Fruit fly (Drosophila melanogaster) whole organism, embryonic: Measurements from ENCODE around the gene Zif.

ENCODE experiments used
- B-H2 ChIP-seq: fragments of 200-800 bp; sonication (Bioruptor generic); optimal IDR thresholded peaks from 2 replicates; lab custom pipeline; 2018; ENCODE audit warnings: missing biosample characterization, mild to moderate bottlenecking, missing genetic modification characterization
- Blimp-1 ChIP-seq: fragments of 200-800 bp; sonication (Bioruptor generic); optimal IDR thresholded peaks from 3 replicates; lab custom pipeline; 2018; ENCODE audit warnings: missing biosample characterization, missing genetic modification characterization, mild to moderate bottlenecking, moderate library complexity, missing genetic modification reagents
- CG10267 ChIP-seq: fragments of 200-800 bp; sonication (Bioruptor generic); optimal IDR thresholded peaks from 2 replicates; lab custom pipeline; 2018; ENCODE audit warnings: missing biosample characterization, mild to moderate bottlenecking, missing genetic modification characterization, moderate library complexity
- CG12071 ChIP-seq: fragments of 200-800 bp; sonication (Bioruptor generic); optimal IDR thresholded peaks from 3 replicates; lab custom pipeline; 2018; ENCODE audit warnings: missing biosample characterization, mild to moderate bottlenecking, missing genetic modification characterization
- CG12155 ChIP-seq: fragments of 200-800 bp; sonication (Bioruptor generic); optimal IDR thresholded peaks from 3 replicates; lab custom pipeline; 2016; ENCODE audit warnings: missing biosample characterization, missing genetic modification characterization
- CG12769 ChIP-seq: fragments of 200-800 bp; sonication (Bioruptor generic); optimal IDR thresholded peaks from 2 replicates; lab custom pipeline; 2019; ENCODE audit warnings: missing biosample characterization, mild to moderate bottlenecking, missing genetic modification characterization, moderate library complexity
- CG14710 ChIP-seq: fragments of 200-800 bp; sonication (Bioruptor generic); optimal IDR thresholded peaks from 3 replicates; lab custom pipeline; 2019; ENCODE audit warnings: missing biosample characterization, mild to moderate bottlenecking, missing genetic modification characterization, moderate library complexity
- CG1602 ChIP-seq: fragments of 200-800 bp; sonication (Bioruptor generic); optimal IDR thresholded peaks from 3 replicates; lab custom pipeline; 2016; ENCODE audit warnings: missing biosample characterization, missing genetic modification characterization
- CG17359 ChIP-seq: fragments of 200-800 bp; sonication (Bioruptor generic); optimal IDR thresholded peaks from 3 replicates; lab custom pipeline; 2018; ENCODE audit warnings: missing biosample characterization, mild to moderate bottlenecking, missing genetic modification characterization, moderate library complexity
- CG17361 ChIP-seq: fragments of 200-800 bp; sonication (Bioruptor generic); IDR thresholded peaks from 3 replicates; pipeline ENCODE4 v1.3.6; 2022; ENCODE audit warnings: missing biosample characterization, missing genetic modification characterization
- CG17385 ChIP-seq: fragments of 200-800 bp; sonication (Bioruptor generic); optimal IDR thresholded peaks from 3 replicates; lab custom pipeline; 2018; ENCODE audit warnings: missing biosample characterization, mild to moderate bottlenecking, missing genetic modification characterization
- CG2199 ChIP-seq: fragments of 200-800 bp; sonication (Bioruptor generic); IDR thresholded peaks from 3 replicates; pipeline ENCODE4 v1.3.6; 2022; ENCODE audit warnings: missing biosample characterization, missing genetic modification characterization
- CG30020 ChIP-seq: fragments of 200-800 bp; optimal IDR thresholded peaks from 2 replicates; lab custom pipeline; 2019; ENCODE audit warnings: missing biosample characterization, mild to moderate bottlenecking, missing genetic modification characterization, moderate library complexity
- CG6689 ChIP-seq: fragments of 200-800 bp; sonication (Bioruptor generic); IDR thresholded peaks from 2 replicates; pipeline ENCODE4 v1.3.6; 2022; ENCODE audit warnings: missing biosample characterization, missing genetic modification characterization
- CG8290 ChIP-seq, 3 experiments: fragments of 200-800 bp; sonication (Bioruptor generic); optimal IDR thresholded peaks; 2 replicates each; lab custom pipeline; 2016 to 2019; ENCODE audit warnings: missing biosample characterization in 3 of 3, missing genetic modification characterization in 3 of 3, mild to moderate bottlenecking in 2 of 3, moderate library complexity in 1 of 3
- CG8388 ChIP-seq: fragments of 200-800 bp; sonication (Bioruptor generic); optimal IDR thresholded peaks from 2 replicates; lab custom pipeline; 2019; ENCODE audit warnings: missing biosample characterization, mild to moderate bottlenecking, missing genetic modification characterization, moderate library complexity
- CoRest ChIP-seq: fragments of 200-800 bp; sonication (Bioruptor generic); optimal IDR thresholded peaks from 3 replicates; lab custom pipeline; 2018; ENCODE audit warnings: missing biosample characterization, mild to moderate bottlenecking, missing genetic modification characterization, moderate library complexity
- D19B ChIP-seq: fragments of 200-800 bp; sonication (Bioruptor generic); optimal IDR thresholded peaks from 2 replicates; lab custom pipeline; 2017; ENCODE audit warnings: missing biosample characterization, mild to moderate bottlenecking, missing genetic modification characterization
- Fer1 ChIP-seq: fragments of 200-800 bp; sonication (Bioruptor generic); optimal IDR thresholded peaks from 2 replicates; lab custom pipeline; 2017; ENCODE audit warnings: missing biosample characterization, mild to moderate bottlenecking, missing genetic modification characterization
- Hand ChIP-seq: fragments of 200-800 bp; sonication (Bioruptor generic); optimal IDR thresholded peaks from 2 replicates; lab custom pipeline; 2017; ENCODE audit warnings: mild to moderate bottlenecking, missing biosample characterization, missing genetic modification reagents, missing genetic modification characterization
- Hey ChIP-seq: fragments of 200-800 bp; sonication (Bioruptor generic); optimal IDR thresholded peaks from 3 replicates; lab custom pipeline; 2018; ENCODE audit warnings: missing biosample characterization, mild to moderate bottlenecking, missing genetic modification characterization
- Hr78 ChIP-seq, 2 experiments: fragments of 200-800 bp in 1 of 2; fragments of >200 bp in 1 of 2; sonication (Bioruptor generic) in 1 of 2; optimal IDR thresholded peaks; 2 replicates each; lab custom pipeline; 2017 to 2019; ENCODE audit warnings: missing biosample characterization in 2 of 2, missing genetic modification characterization in 2 of 2, mild to moderate bottlenecking in 1 of 2, moderate library complexity in 1 of 2
- Lpt ChIP-seq: fragments of >200 bp; optimal IDR thresholded peaks from 2 replicates; lab custom pipeline; 2018; ENCODE audit warnings: missing biosample characterization, missing genetic modification characterization
- Med ChIP-seq: fragments of 200-800 bp; sonication (Bioruptor generic); peaks from one replicate; lab custom pipeline; 2016; ENCODE audit warnings: missing biosample characterization, missing genetic modification characterization, mild to moderate bottlenecking, inconsistent platforms, moderate library complexity
- Sox100B ChIP-seq: fragments of 200-800 bp; sonication (Bioruptor generic); optimal IDR thresholded peaks from 3 replicates; lab custom pipeline; 2018; ENCODE audit warnings: missing biosample characterization, mild to moderate bottlenecking, missing genetic modification characterization
- Sox102F ChIP-seq: fragments of 200-800 bp; sonication (Bioruptor generic); optimal IDR thresholded peaks from 2 replicates; lab custom pipeline; 2018; ENCODE audit warnings: missing biosample characterization, mild to moderate bottlenecking, missing genetic modification characterization, moderate library complexity
- Ssrp ChIP-seq: fragments of 200-800 bp; sonication (Bioruptor generic); optimal IDR thresholded peaks from 2 replicates; lab custom pipeline; 2018; ENCODE audit warnings: missing biosample characterization, mild to moderate bottlenecking, missing genetic modification characterization, moderate library complexity
- Vsx1 ChIP-seq: fragments of 200-800 bp; sonication (Bioruptor generic); optimal IDR thresholded peaks from 2 replicates; lab custom pipeline; 2017; ENCODE audit warnings: missing biosample characterization, mild to moderate bottlenecking, missing genetic modification characterization, missing genetic modification reagents
- Xbp1 ChIP-seq: fragments of 200-800 bp; sonication (Bioruptor generic); optimal IDR thresholded peaks from 3 replicates; lab custom pipeline; 2016; ENCODE audit warnings: missing biosample characterization, mild to moderate bottlenecking, missing genetic modification characterization
- bcd ChIP-seq: fragments of 200-800 bp; sonication (Bioruptor generic); optimal IDR thresholded peaks from 2 replicates; lab custom pipeline; 2017; ENCODE audit warnings: missing biosample characterization, mild to moderate bottlenecking, missing genetic modification characterization
- br ChIP-seq: fragments of >200 bp; optimal IDR thresholded peaks from 2 replicates; lab custom pipeline; 2017
- bsh ChIP-seq, 2 experiments: fragments of 200-800 bp; sonication (Bioruptor generic); optimal IDR thresholded peaks; 2 replicates each; lab custom pipeline; 2017 to 2018; ENCODE audit warnings: mild to moderate bottlenecking in 2 of 2, missing biosample characterization in 2 of 2, missing genetic modification characterization in 2 of 2, moderate library complexity in 1 of 2
- caup ChIP-seq: fragments of 200-800 bp; sonication (Bioruptor generic); optimal IDR thresholded peaks from 3 replicates; lab custom pipeline; 2017; ENCODE audit warnings: missing biosample characterization, mild to moderate bottlenecking, missing genetic modification characterization, moderate library complexity; ENCODE audit not compliant: severe bottlenecking
- ci ChIP-seq: fragments of 200-800 bp; sonication (Bioruptor generic); IDR thresholded peaks from 3 replicates; pipeline ENCODE4 v1.3.6; 2022; ENCODE audit warnings: missing biosample characterization, missing genetic modification characterization
- cwo ChIP-seq: fragments of 200-800 bp; sonication (Bioruptor generic); optimal IDR thresholded peaks from 3 replicates; lab custom pipeline; 2017; ENCODE audit warnings: missing biosample characterization, missing genetic modification characterization, mild to moderate bottlenecking, moderate library complexity, missing genetic modification reagents
- gfzf ChIP-seq: fragments of 200-800 bp; sonication (Bioruptor generic); optimal IDR thresholded peaks from 2 replicates; lab custom pipeline; 2016; ENCODE audit warnings: missing biosample characterization, mild to moderate bottlenecking, missing genetic modification characterization, moderate library complexity
- grn ChIP-seq: fragments of 200-800 bp; sonication (Bioruptor generic); optimal IDR thresholded peaks from 3 replicates; lab custom pipeline; 2017; ENCODE audit warnings: missing biosample characterization, missing genetic modification characterization
- hbn ChIP-seq: fragments of 200-800 bp; sonication (Bioruptor generic); IDR thresholded peaks from 2 replicates; pipeline ENCODE4 v1.3.6; 2022; ENCODE audit warnings: missing biosample characterization, missing genetic modification characterization; ENCODE audit not compliant: partially characterized antibody
- jigr1 ChIP-seq: fragments of 200-800 bp; sonication (Bioruptor generic); IDR thresholded peaks from 3 replicates; pipeline ENCODE4 v1.3.6; 2022; ENCODE audit warnings: missing biosample characterization, missing genetic modification characterization
- ken ChIP-seq: fragments of 200-800 bp; sonication (Bioruptor generic); IDR thresholded peaks from 3 replicates; pipeline ENCODE4 v1.3.6; 2022; ENCODE audit warnings: missing biosample characterization, missing genetic modification characterization
- lilli ChIP-seq: fragments of 200-800 bp; sonication (Bioruptor generic); optimal IDR thresholded peaks from 3 replicates; lab custom pipeline; 2016; ENCODE audit warnings: missing biosample characterization, missing genetic modification characterization
- lmd ChIP-seq: fragments of 200-800 bp; sonication (Bioruptor generic); IDR thresholded peaks from 2 replicates; pipeline ENCODE4 v1.3.6; 2022; ENCODE audit warnings: missing biosample characterization, missing genetic modification characterization
- nerfin-2 ChIP-seq: fragments of 200-800 bp; sonication (Bioruptor generic); IDR thresholded peaks from 2 replicates; pipeline ENCODE4 v1.3.6; 2022; ENCODE audit warnings: missing biosample characterization, missing genetic modification characterization; ENCODE audit not compliant: partially characterized antibody
- rib ChIP-seq: fragments of 200-800 bp; sonication (Bioruptor generic); IDR thresholded peaks from 2 replicates; pipeline ENCODE4 v1.3.6; 2022; ENCODE audit warnings: missing biosample characterization, missing genetic modification characterization
- tin ChIP-seq: fragments of 200-800 bp; sonication (Bioruptor generic); optimal IDR thresholded peaks from 3 replicates; lab custom pipeline; 2016; ENCODE audit warnings: missing biosample characterization, missing genetic modification characterization
- unpg ChIP-seq: fragments of 200-800 bp; sonication (Bioruptor generic); optimal IDR thresholded peaks from 3 replicates; lab custom pipeline; 2018; ENCODE audit warnings: missing biosample characterization, mild to moderate bottlenecking, missing genetic modification characterization, moderate library complexity

Zif gene

DNA sequence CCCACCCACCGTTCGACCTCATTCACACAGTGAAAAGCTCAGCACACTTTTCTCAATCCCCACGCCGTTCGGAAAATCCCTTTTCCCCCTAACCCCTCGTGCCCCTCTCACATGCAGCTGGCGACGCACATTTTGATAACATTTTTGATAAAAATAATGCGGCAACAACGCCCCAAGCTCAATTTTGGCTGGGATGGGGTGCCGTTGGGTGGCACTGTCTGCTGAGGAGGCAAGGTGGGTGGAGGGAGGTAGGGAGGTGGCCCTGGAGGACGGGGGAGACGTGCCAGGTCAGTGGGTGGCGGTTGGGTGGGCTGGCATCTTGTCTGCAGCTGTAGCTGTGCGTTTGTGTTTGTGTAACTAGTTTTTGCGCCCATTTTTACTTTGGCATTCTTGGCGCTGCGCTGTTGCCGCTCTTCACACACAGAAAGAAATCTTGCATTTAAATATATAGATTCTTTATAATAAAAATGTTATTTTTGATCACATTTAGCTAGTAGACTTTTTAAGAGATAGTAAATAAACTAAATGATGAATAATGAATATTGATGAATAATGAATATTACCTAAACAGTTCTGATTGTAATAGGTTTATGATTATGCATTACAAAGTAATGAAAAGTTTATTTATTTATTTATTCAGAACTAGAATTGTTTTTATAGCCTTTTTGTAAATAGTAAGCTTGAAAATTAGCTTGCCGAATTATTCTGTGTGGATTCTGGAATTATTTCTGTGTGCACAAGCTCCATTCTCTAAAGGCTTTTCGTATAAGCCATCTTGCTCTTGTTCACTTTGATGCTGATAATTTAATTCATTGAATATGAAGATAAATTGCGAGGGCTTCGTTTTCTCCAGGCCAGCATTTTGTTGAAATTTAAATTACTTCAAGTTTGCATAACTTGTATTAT lies 42.2 kb upstream of the Zif start (continued):
- TF ChIP-seq jigr1 (no peak), caup (GFP tag; lab: Kevin White, UChicago) (peak; percentile 36), Hr78 (GFP tag; optimal IDR thresholded peaks at IDR 0.05; lab: Kevin White, UChicago) (peak in 1 of 2 experiments; percentile 90), grn (GFP tag; lab: Kevin White, UChicago) (peak; percentile 64), CG12155 (GFP tag; lab: Kevin White, UChicago) (peak; percentile 14), CG17361 (peak; percentile 74), CG17359 (tag; lab: Kevin White, UChicago) (peak; percentile 48), CG8388 (GFP tag; lab: Kevin White, UChicago) (peak; percentile 21), CG30020 (no peak), B-H2 (GFP tag; lab: Kevin White, UChicago) (peak; percentile 20), Ssrp (tag; lab: Kevin White, UChicago) (peak; percentile 21), hbn (no peak), Sox100B (peak; percentile 39), tin (GFP tag; lab: Kevin White, UChicago) (peak; percentile 22), gfzf (GFP tag; lab: Kevin White, UChicago) (no peak), unpg (peak; percentile 56), ci (peak; percentile 76), CG12071 (GFP tag; lab: Kevin White, UChicago) (peak; percentile 57), CG8290 (GFP tag; optimal IDR thresholded peaks at IDR 0.05; lab: Kevin White, UChicago) (no peak), CG8290 (tag; optimal IDR thresholded peaks at IDR 0.05; lab: Kevin White, UChicago) (peak in 1 of 2 experiments; percentile 28), lilli (peak; percentile 6), ken (no peak), D19B (GFP tag; lab: Kevin White, UChicago) (no peak), CG6689 (GFP tag; lab: Robert Waterston, UW) (peak; percentile 26; the same call in 1 of the 2 replicates), Hand (GFP tag; lab: Kevin White, UChicago) (peak; percentile 25), CG17385 (peak; percentile 55), CG14710 (tag; lab: Kevin White, UChicago) (peak; percentile 2), Xbp1 (GFP tag; lab: Kevin White, UChicago) (peak; percentile 34), br (lab: Kevin White, UChicago) (no peak), Fer1 (GFP tag; lab: Kevin White, UChicago) (peak; percentile 9), lmd (GFP tag; lab: Robert Waterston, UW) (0 out of 2 replicates have a peak, but pooled peaks have one; percentile 33), rib (GFP tag; lab: Robert Waterston, UW) (peak; percentile 41; the same call in 1 of the 2 replicates), CG1602 (GFP tag; lab: Kevin White, UChicago) (peak; percentile 13), Med (GFP tag; lab: Kevin White, UChicago) (peak; percentile 12), CG12769 (tag; lab: Kevin White, UChicago) (peak; percentile 90), CG2199 (0 out of 3 replicates have a peak, but pooled peaks have one; percentile 68), Lpt (GFP tag; lab: Kevin White, UChicago) (no peak), bsh (GFP tag; optimal IDR thresholded peaks at IDR 0.05; lab: Kevin White, UChicago) (peak in 1 of 2 experiments; percentile 45), CG10267 (peak; percentile 10), Sox102F (GFP tag; lab: Kevin White, UChicago) (peak; percentile 62), bcd (peak; percentile 21), nerfin-2 (GFP tag; lab: Robert Waterston, UW) (0 out of 2 replicates have a peak, but pooled peaks have one; percentile 26), Blimp-1 (peak; percentile 41), Hey (tag; lab: Kevin White, UChicago) (peak; percentile 57), cwo (GFP tag; lab: Kevin White, UChicago) (peak; percentile 52), CoRest (tag; lab: Kevin White, UChicago) (peak; percentile 47), Vsx1 (GFP tag; lab: Kevin White, UChicago) (no peak)
